Fruit fly (Drosophila melanogaster) whole organism, embryonic: Measurements from ENCODE around the gene CG13947.

Experiments used
- CG7928 ChIP-seq: fragments of 200-800 bp; sonication (Bioruptor generic); optimal IDR thresholded peaks from 2 replicates; lab custom pipeline; 2017; ENCODE audit warnings: missing biosample characterization, mild to moderate bottlenecking, missing genetic modification characterization
- Deaf1 ChIP-seq: fragments of 200-800 bp; optimal IDR thresholded peaks from 3 replicates; lab custom pipeline; 2019; ENCODE audit warnings: missing biosample characterization, mild to moderate bottlenecking, missing genetic modification characterization, moderate library complexity
- Elba2 ChIP-seq: fragments of 200-800 bp; sonication (Bioruptor generic); optimal IDR thresholded peaks from 3 replicates; lab custom pipeline; 2016; ENCODE audit warnings: missing biosample characterization, missing genetic modification characterization
- lbe ChIP-seq: fragments of 200-800 bp; sonication (Bioruptor generic); optimal IDR thresholded peaks from 2 replicates; lab custom pipeline; 2016; ENCODE audit warnings: missing biosample characterization, mild to moderate bottlenecking, missing genetic modification characterization
- sqz ChIP-seq: fragments of 200-800 bp; sonication (Bioruptor generic); optimal IDR thresholded peaks from 3 replicates; lab custom pipeline; 2018; ENCODE audit warnings: missing biosample characterization, mild to moderate bottlenecking, missing genetic modification characterization

- TF ChIP-seq sqz, result no peak
- TF ChIP-seq Elba2 (GFP tag; lab: Kevin White, UChicago), result no peak
- no peak for TF ChIP-seq CG7928 (GFP tag; lab: Kevin White, UChicago)
- TF ChIP-seq Deaf1 (tag; lab: Kevin White, UChicago), result no peak
- TF ChIP-seq lbe (GFP tag; lab: Kevin White, UChicago), result no peak
Observed at dm6 chr2L:734120-734519, 44.9 kb upstream of the CG13947 start.
